Worm (Caenorhabditis elegans): ENCODE data around the gene taf-8.

The taf-8 gene

DNA sequence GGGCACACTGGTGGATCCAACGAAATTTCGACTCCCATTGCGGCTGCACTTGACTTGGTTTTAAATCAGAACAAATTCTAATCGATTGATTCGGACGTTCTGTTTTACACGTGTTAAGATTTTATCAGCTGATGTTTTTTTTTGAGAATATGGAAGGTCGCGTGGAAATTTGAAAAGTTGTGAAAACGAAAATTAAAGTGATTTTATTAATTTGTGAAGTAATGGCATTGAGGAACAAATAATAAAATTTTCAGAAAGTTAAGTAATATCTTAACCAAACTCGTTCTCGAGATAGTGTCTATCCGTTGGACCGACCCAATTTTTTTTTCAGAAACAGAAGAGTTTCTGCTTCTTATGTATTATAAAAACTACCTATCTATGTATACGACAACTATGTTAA lies 17.4 kb upstream of the taf-8 start, which contains the start of gene ZK1307.4:
Gene ZK1307.4, minus strand, starts transcription at position 101 of the 400 bp plus-strand sequence.
- no peak for TF ChIP-seq ets-7 (tag; optimal IDR thresholded peaks at IDR 0.05)
- no peak for TF ChIP-seq ama-1 (optimal IDR thresholded peaks at IDR 0.05)
- TF ChIP-seq scrt-1 (GFP tag; IDR thresholded peaks at IDR 0.05) = no peak
- no peak for TF ChIP-seq ceh-36 (tag; optimal IDR thresholded peaks at IDR 0.05)
- TF ChIP-seq hnd-1 (tag; optimal IDR thresholded peaks at IDR 0.05) = no peak
- TF ChIP-seq aly-1 (tag; optimal IDR thresholded peaks at IDR 0.05) = no peak

DNA sequence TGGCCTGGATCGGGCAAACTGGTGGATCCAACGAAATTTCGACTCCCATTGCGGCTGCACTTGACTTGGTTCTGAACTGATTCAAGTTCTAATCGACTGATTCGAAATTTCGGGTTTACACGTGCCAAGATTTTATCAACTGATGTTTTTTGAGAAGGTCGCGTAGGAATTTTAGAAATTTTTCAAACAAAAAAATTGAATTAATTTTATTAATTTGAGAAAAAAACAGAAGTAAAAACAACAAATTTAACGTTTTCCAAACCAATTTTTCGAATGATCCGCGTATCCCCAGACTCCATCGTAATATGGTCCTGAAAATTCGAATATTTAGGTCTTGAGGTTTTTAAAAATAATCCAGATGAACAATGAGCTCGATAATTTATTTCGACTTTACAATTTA lies 16.2 kb upstream of the taf-8 start, which contains the start of gene ZK1307.3:
Gene ZK1307.3, minus strand, starts transcription at position 101 of the 400 bp plus-strand sequence.
- TF ChIP-seq sea-1 (GFP tag; conservative IDR thresholded peaks at IDR 0.05) = no peak
- no peak for TF ChIP-seq B0310.2 (tag; optimal IDR thresholded peaks at IDR 0.05)
- no peak for TF ChIP-seq hmg-4 (GFP tag; optimal IDR thresholded peaks at IDR 0.05)
- no peak for TF ChIP-seq hmbx-1 (tag; optimal IDR thresholded peaks at IDR 0.05)
- no peak for TF ChIP-seq F13C5.2 (tag; optimal IDR thresholded peaks at IDR 0.05)
- TF ChIP-seq hnd-1 (tag; optimal IDR thresholded peaks at IDR 0.05) = no peak
- TF ChIP-seq ceh-13 (GFP tag; optimal IDR thresholded peaks at IDR 0.05) = no peak
- no peak for TF ChIP-seq flt-1 (GFP tag; IDR thresholded peaks at IDR 0.05)
- no peak for TF ChIP-seq tbx-11 (GFP tag; IDR thresholded peaks at IDR 0.05)
- TF ChIP-seq scrt-1 (GFP tag; IDR thresholded peaks at IDR 0.05) = no peak
- TF ChIP-seq aly-1 (tag; optimal IDR thresholded peaks at IDR 0.05) = no peak
- no peak for TF ChIP-seq ama-1 (optimal IDR thresholded peaks at IDR 0.05)
- TF ChIP-seq ets-7 (tag; optimal IDR thresholded peaks at IDR 0.05) = no peak
- no peak for TF ChIP-seq ceh-36 (tag; optimal IDR thresholded peaks at IDR 0.05)
- no peak for TF ChIP-seq tra-4 (tag; optimal IDR thresholded peaks at IDR 0.05)

DNA sequence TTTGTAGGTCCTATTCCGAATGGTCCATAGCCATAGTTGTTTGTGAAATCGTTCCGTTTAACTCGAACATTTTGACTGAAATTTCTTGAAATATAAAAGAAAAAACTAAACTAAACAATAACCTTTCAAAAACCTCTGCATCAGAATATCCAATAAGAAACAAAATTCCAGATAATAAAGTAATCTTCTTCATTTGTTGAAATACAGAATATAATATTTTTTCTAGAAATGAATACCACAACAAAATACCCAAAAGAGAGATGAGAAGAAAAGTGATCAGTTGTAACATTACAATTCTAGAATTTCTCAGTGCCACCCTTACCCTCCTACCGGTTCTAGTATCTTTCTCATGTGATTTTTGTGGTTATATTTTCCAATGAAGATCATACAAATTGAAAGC lies 15.4 kb upstream of the taf-8 start, which contains the start of gene ZK1307.2:
Gene ZK1307.2, minus strand, starts transcription at position 274 of the 400 bp plus-strand sequence.
- TF ChIP-seq ceh-36 (tag; optimal IDR thresholded peaks at IDR 0.05) (no peak), hmg-4 (GFP tag; optimal IDR thresholded peaks at IDR 0.05) (no peak), hmbx-1 (tag; optimal IDR thresholded peaks at IDR 0.05) (no peak), scrt-1 (GFP tag; IDR thresholded peaks at IDR 0.05) (no peak)

DNA sequence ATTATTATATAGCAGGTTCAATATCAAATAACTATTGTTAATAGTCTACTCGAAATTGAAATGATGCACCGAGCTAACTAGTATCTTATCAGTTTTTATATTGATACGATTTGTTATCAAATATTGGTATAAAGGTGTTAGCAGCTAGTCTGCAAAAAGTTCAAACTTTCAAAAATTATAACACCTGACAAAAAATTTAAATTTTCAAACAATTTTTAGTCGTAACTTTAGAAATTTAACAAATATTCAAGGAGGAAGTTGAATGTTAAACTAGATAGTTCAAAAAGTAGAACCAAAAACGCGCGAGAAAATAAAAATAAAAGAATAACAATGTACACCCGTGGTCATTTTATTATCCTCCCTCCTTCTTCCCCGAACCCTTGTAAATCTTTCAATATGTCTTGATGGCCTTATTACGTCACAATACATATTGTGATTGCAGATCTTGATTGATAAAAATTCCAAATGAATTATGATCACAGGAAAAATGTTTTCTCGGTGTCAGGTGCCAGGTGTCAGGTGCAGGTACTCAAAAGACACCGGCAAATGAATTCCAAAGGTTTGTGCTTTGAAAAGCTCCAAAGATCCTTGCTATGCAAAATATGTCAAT lies 13.5 kb upstream of the taf-8 start, which contains the start of gene ZK1307.1:
Gene ZK1307.1, minus strand, starts transcription at position 51 of the 610 bp plus-strand sequence.
- TF ChIP-seq tra-4 (tag; optimal IDR thresholded peaks at IDR 0.05) (no peak), ceh-13 (GFP tag; optimal IDR thresholded peaks at IDR 0.05) (no peak), sea-1 (GFP tag; conservative IDR thresholded peaks at IDR 0.05) (no peak), hmg-4 (GFP tag; optimal IDR thresholded peaks at IDR 0.05) (no peak), ama-1 (optimal IDR thresholded peaks at IDR 0.05) (no peak), aly-1 (tag; optimal IDR thresholded peaks at IDR 0.05) (no peak), flt-1 (GFP tag; IDR thresholded peaks at IDR 0.05) (no peak), pes-1 (GFP tag; IDR thresholded peaks at IDR 0.05) (no peak), tbx-37 (GFP tag; conservative IDR thresholded peaks at IDR 0.05) (no peak), tbx-11 (GFP tag; IDR thresholded peaks at IDR 0.05) (no peak), F13C5.2 (tag; optimal IDR thresholded peaks at IDR 0.05) (no peak), scrt-1 (GFP tag; IDR thresholded peaks at IDR 0.05) (no peak), hmbx-1 (tag; optimal IDR thresholded peaks at IDR 0.05) (no peak), ets-7 (tag; optimal IDR thresholded peaks at IDR 0.05) (no peak), B0310.2 (tag; optimal IDR thresholded peaks at IDR 0.05) (no peak), hnd-1 (tag; optimal IDR thresholded peaks at IDR 0.05) (no peak), ceh-36 (tag; optimal IDR thresholded peaks at IDR 0.05) (no peak)

DNA sequence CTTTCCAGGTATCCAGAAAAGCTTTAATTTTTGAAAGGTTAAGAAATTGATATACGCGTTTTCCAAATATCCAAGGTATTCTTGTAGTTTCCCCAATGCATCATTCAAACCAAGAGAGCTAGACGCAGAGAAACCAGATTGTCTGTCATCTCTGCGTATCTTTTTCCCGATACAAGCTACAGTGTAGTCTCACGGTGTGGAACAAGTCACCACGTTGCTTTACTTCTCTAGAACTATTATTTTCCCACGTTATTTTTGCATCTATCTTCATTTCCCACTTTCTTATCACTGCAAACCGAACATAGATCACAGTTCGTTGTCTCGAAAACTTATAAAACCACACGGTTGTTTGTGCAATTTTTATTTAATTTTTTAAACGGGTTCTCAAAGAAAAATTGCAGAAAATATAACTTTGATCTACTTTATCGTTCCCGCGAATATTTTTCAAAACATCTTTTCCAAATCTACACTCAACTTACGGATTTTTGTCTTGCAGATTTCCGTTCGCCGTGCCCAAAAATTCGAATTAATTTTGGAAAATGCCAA lies 12.8 kb upstream of the taf-8 start, which contains the start of gene gstk-1:
Gene gstk-1, plus strand, starts transcription at position 496 of the 546 bp plus-strand sequence.
- TF ChIP-seq sea-1 (GFP tag; conservative IDR thresholded peaks at IDR 0.05) = no peak
- no peak for TF ChIP-seq hmbx-1 (tag; optimal IDR thresholded peaks at IDR 0.05)
- no peak for TF ChIP-seq B0310.2 (tag; optimal IDR thresholded peaks at IDR 0.05)
- TF ChIP-seq hmg-4 (GFP tag; optimal IDR thresholded peaks at IDR 0.05) = no peak
- no peak for TF ChIP-seq scrt-1 (GFP tag; IDR thresholded peaks at IDR 0.05)
- no peak for TF ChIP-seq pes-1 (GFP tag; IDR thresholded peaks at IDR 0.05)

ce11 chrII:9658915-9659314 lies 10.2 kb upstream of the taf-8 start, which contains the start of gene ZK1320.2:
ZK1320.2 (minus strand) TSS chrII:9659002.
- no peak for TF ChIP-seq tbx-11 (GFP tag; IDR thresholded peaks at IDR 0.05)
- no peak for TF ChIP-seq hmbx-1 (tag; optimal IDR thresholded peaks at IDR 0.05)
- no peak for TF ChIP-seq ceh-13 (GFP tag; optimal IDR thresholded peaks at IDR 0.05)
- TF ChIP-seq ama-1 (optimal IDR thresholded peaks at IDR 0.05) = no peak
- TF ChIP-seq tra-4 (tag; optimal IDR thresholded peaks at IDR 0.05) = no peak
- no peak for TF ChIP-seq hmg-4 (GFP tag; optimal IDR thresholded peaks at IDR 0.05)
- TF ChIP-seq scrt-1 (GFP tag; IDR thresholded peaks at IDR 0.05) = no peak
- no peak for TF ChIP-seq sea-1 (GFP tag; conservative IDR thresholded peaks at IDR 0.05)
- TF ChIP-seq pes-1 (GFP tag; IDR thresholded peaks at IDR 0.05) = no peak
- no peak for TF ChIP-seq flt-1 (GFP tag; IDR thresholded peaks at IDR 0.05)
- no peak for TF ChIP-seq hnd-1 (tag; optimal IDR thresholded peaks at IDR 0.05)
- TF ChIP-seq ceh-36 (tag; optimal IDR thresholded peaks at IDR 0.05) = no peak
- no peak for TF ChIP-seq F13C5.2 (tag; optimal IDR thresholded peaks at IDR 0.05)
- no peak for TF ChIP-seq tbx-37 (GFP tag; conservative IDR thresholded peaks at IDR 0.05)

ce11 chrII:9660379-9660778 lies 8.7 kb upstream of the taf-8 start, which contains the start of gene ZK1320.3:
ZK1320.3 (minus strand) TSS chrII:9660419.
- TF ChIP-seq hmbx-1 (tag; optimal IDR thresholded peaks at IDR 0.05) (no peak), ama-1 (optimal IDR thresholded peaks at IDR 0.05) (no peak), sea-1 (GFP tag; conservative IDR thresholded peaks at IDR 0.05) (no peak), hnd-1 (tag; optimal IDR thresholded peaks at IDR 0.05) (no peak), tbx-11 (GFP tag; IDR thresholded peaks at IDR 0.05) (no peak), ceh-13 (GFP tag; optimal IDR thresholded peaks at IDR 0.05) (no peak), tra-4 (tag; optimal IDR thresholded peaks at IDR 0.05) (no peak), hmg-4 (GFP tag; optimal IDR thresholded peaks at IDR 0.05) (no peak), B0310.2 (tag; optimal IDR thresholded peaks at IDR 0.05) (no peak), F13C5.2 (tag; optimal IDR thresholded peaks at IDR 0.05) (no peak)
